Worm (Caenorhabditis elegans) whole organism, late embryonic: ENCODE measurements around the gene D2096.11.

Experiments
- ceh-2 ChIP-seq: sonication (generic microtip); optimal IDR thresholded peaks from 2 replicates; lab custom pipeline; 2016; ENCODE audit warnings: missing genotype, missing genetic modification characterization, missing compliant biosample characterization
- ceh-22 ChIP-seq: sonication (generic microtip); optimal IDR thresholded peaks from 2 replicates; lab custom pipeline; 2017; ENCODE audit warnings: missing biosample characterization, missing genetic modification characterization
- dmd-4 ChIP-seq: sonication (generic microtip); optimal IDR thresholded peaks from 2 replicates; lab custom pipeline; 2016; ENCODE audit warnings: borderline replicate concordance, missing genetic modification characterization, missing compliant biosample characterization
- fkh-10 ChIP-seq: fragments of 150-350 bp; optimal IDR thresholded peaks from 2 replicates; lab custom pipeline; 2014; ENCODE audit warnings: missing biosample characterization, missing genetic modification reagents, missing genetic modification characterization
- hlh-6 ChIP-seq: sonication (generic microtip); optimal IDR thresholded peaks from 2 replicates; lab custom pipeline; 2016; ENCODE audit warnings: missing genotype, missing genetic modification characterization, missing compliant biosample characterization
- nhr-11 ChIP-seq: fragments of 150-350 bp; optimal IDR thresholded peaks from 2 replicates; lab custom pipeline; 2014; ENCODE audit warnings: missing biosample characterization, missing genetic modification characterization
- rnt-1 ChIP-seq: sonication (generic microtip); optimal IDR thresholded peaks from 2 replicates; lab custom pipeline; 2016; ENCODE audit warnings: missing genetic modification characterization, missing compliant biosample characterization
- sox-2 ChIP-seq: fragments of 200-800 bp; sonication (Bioruptor generic); IDR thresholded peaks from 2 replicates; pipeline ENCODE4 v1.3.6; 2022; ENCODE audit warnings: missing genetic modification reagents, missing genetic modification characterization, missing compliant biosample characterization
- unc-42 ChIP-seq: sonication (generic microtip); optimal IDR thresholded peaks from 2 replicates; lab custom pipeline; 2016; ENCODE audit warnings: missing genotype, missing genetic modification characterization, missing compliant biosample characterization
- unc-55 ChIP-seq: sonication (generic microtip); optimal IDR thresholded peaks from 2 replicates; lab custom pipeline; 2017; ENCODE audit warnings: missing biosample characterization, missing genetic modification reagents, missing genetic modification characterization

- no peak for TF ChIP-seq hlh-6 (tag; lab: Kevin White, UChicago)
- no peak for TF ChIP-seq unc-42 (tag; lab: Kevin White, UChicago)
- TF ChIP-seq ceh-2 (tag; lab: Kevin White, UChicago), result no peak
- TF ChIP-seq sox-2 (GFP tag; lab: Robert Waterston, UW), result no peak
- no peak for TF ChIP-seq ceh-22 (tag; lab: Kevin White, UChicago)
- no peak for TF ChIP-seq nhr-11 (tag; lab: Kevin White, UChicago)
- TF ChIP-seq fkh-10, result no peak
- no peak for TF ChIP-seq rnt-1 (tag; lab: Kevin White, UChicago)
- TF ChIP-seq unc-55 (GFP tag; lab: Kevin White, UChicago), result no peak
- TF ChIP-seq dmd-4 (tag; lab: Kevin White, UChicago), result no peak
These were observed 27.7 kb downstream of the D2096.11 start, which contains the start of gene aagr-1 for ce11 chrIV:8366295-8366694.
